Fruit fly (Drosophila melanogaster): ENCODE measurements around the gene CG3473.

The CG3473 gene

DNA sequence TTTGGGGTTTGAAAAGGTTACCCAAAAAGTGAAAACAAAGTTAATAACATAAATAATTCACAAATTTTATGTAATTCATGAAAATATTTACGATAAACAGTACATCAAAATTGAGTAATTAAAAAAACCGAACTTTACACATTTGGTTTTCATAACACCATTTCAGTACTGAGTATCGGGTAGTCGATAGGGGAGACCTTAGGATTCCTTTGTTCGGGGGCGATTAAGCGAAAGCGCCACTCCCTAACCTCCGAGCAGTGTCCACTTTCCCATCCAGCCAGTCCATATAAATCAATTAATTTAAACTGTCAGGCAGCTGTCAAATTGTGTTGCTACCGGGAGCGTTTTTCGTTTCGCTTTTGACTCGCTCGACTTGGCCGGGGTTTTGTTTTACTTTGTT, 1.2 kb downstream of the CG3473 start (continued):
- TF ChIP-seq Nf-YA (GFP tag; IDR thresholded peaks at IDR 0.05) = no peak
- TF ChIP-seq chm (GFP tag; IDR thresholded peaks at IDR 0.05) = peak; percentile 27; the same call in 1 of the 2 replicates
- TF ChIP-seq D19B (GFP tag; optimal IDR thresholded peaks at IDR 0.05) = peak; percentile 89
- TF ChIP-seq B-H1 (GFP tag; IDR thresholded peaks at IDR 0.05) = no peak
- peak; percentile 35 for TF ChIP-seq CG8924 (tag; optimal IDR thresholded peaks at IDR 0.05)
- TF ChIP-seq CG4820 (GFP tag; optimal IDR thresholded peaks at IDR 0.05) = peak; percentile 55
- peak; percentile 55 for TF ChIP-seq CG11504 (tag; optimal IDR thresholded peaks at IDR 0.05)
- TF ChIP-seq Sox100B (GFP tag; optimal IDR thresholded peaks at IDR 0.05) = peak; percentile 46
- TF ChIP-seq prd (optimal IDR thresholded peaks at IDR 0.05) = no peak
- peak; percentile 40; the same call in 1 of the 3 replicates for TF ChIP-seq prd (GFP tag; IDR thresholded peaks at IDR 0.05)
- TF ChIP-seq dmrt11E (tag; optimal IDR thresholded peaks at IDR 0.05) = peak; percentile 74
- no peak for TF ChIP-seq Hr39 (optimal IDR thresholded peaks at IDR 0.05)
- TF ChIP-seq cas (GFP tag; IDR thresholded peaks at IDR 0.05) = no peak
- TF ChIP-seq Dad (GFP tag; optimal IDR thresholded peaks at IDR 0.05) = no peak
- no peak for TF ChIP-seq sob (GFP tag; IDR thresholded peaks at IDR 0.05)
- no peak for TF ChIP-seq Aef1 (GFP tag; IDR thresholded peaks at IDR 0.05)
- peak; percentile 26 for TF ChIP-seq az2 (GFP tag; optimal IDR thresholded peaks at IDR 0.05)
- peak; percentile 7 for TF ChIP-seq nerfin-1 (tag; optimal IDR thresholded peaks at IDR 0.05)
- TF ChIP-seq ATbp (GFP tag; optimal IDR thresholded peaks at IDR 0.05) = peak; percentile 24
- TF ChIP-seq Med (GFP tag) = peak; percentile 68
- no peak for TF ChIP-seq Sry-β (GFP tag; optimal IDR thresholded peaks at IDR 0.05)
- TF ChIP-seq onecut (GFP tag; IDR thresholded peaks at IDR 0.05) = 0 out of 2 replicates have a peak, but pooled peaks have one; percentile 5
- no peak for TF ChIP-seq CG34224 (GFP tag; IDR thresholded peaks at IDR 0.05; ENCODE audit: partially characterized antibody)
- TF ChIP-seq ind (GFP tag; optimal IDR thresholded peaks at IDR 0.05) = peak; percentile 52
- TF ChIP-seq CG6689 (GFP tag; IDR thresholded peaks at IDR 0.05) = peak; percentile 29; the same call in 1 of the 2 replicates
- no peak for TF ChIP-seq Hr3 (GFP tag; optimal IDR thresholded peaks at IDR 0.05)
- no peak for TF ChIP-seq gsb (GFP tag; IDR thresholded peaks at IDR 0.05)
- no peak for TF ChIP-seq CG11093 (GFP tag; IDR thresholded peaks at IDR 0.05)
- peak; percentile 9 for TF ChIP-seq twi (tag; optimal IDR thresholded peaks at IDR 0.05)
- peak; percentile 40; the same call in 1 of the 2 replicates for TF ChIP-seq CG11696 (GFP tag; IDR thresholded peaks at IDR 0.05)
- TF ChIP-seq Spps (tag; optimal IDR thresholded peaks at IDR 0.05) = peak; percentile 48
- TF ChIP-seq Trl (optimal IDR thresholded peaks at IDR 0.05) = no peak
- peak; percentile 27 for TF ChIP-seq Trl (GFP tag; optimal IDR thresholded peaks at IDR 0.05)
- TF ChIP-seq pum (GFP tag; optimal IDR thresholded peaks at IDR 0.05) = peak; percentile 12
- TF ChIP-seq pan (optimal IDR thresholded peaks at IDR 0.05) = no peak
- TF ChIP-seq pan (GFP tag; optimal IDR thresholded peaks at IDR 0.05 in 1 of 2, IDR thresholded peaks at IDR 0.05 in 1 of 2) = peak in 1 of 2 experiments; percentile 10
- peak; percentile 41 for TF ChIP-seq Antp (GFP tag; optimal IDR thresholded peaks at IDR 0.05)
- TF ChIP-seq CG17829 (tag; optimal IDR thresholded peaks at IDR 0.05) = peak; percentile 67
- TF ChIP-seq CG18619 (GFP tag; optimal IDR thresholded peaks at IDR 0.05) = peak; percentile 0
- TF ChIP-seq CG17568 (GFP tag; optimal IDR thresholded peaks at IDR 0.05) = peak; percentile 2
- TF ChIP-seq slbo (GFP tag; IDR thresholded peaks at IDR 0.05) = no peak
- TF ChIP-seq CG12219 (GFP tag; optimal IDR thresholded peaks at IDR 0.05) = no peak
- peak; percentile 63; the same call in 2 of the 3 replicates for TF ChIP-seq zfh1 (GFP tag; IDR thresholded peaks at IDR 0.05)
- peak; percentile 78 for TF ChIP-seq CG10979 (tag; optimal IDR thresholded peaks at IDR 0.05)
- peak; percentile 35 for TF ChIP-seq CG30403 (GFP tag; optimal IDR thresholded peaks at IDR 0.05)
- 0 out of 3 replicates have a peak, but pooled peaks have one; percentile 33 for TF ChIP-seq CG3726 (GFP tag; IDR thresholded peaks at IDR 0.05)
- no peak for TF ChIP-seq MESR4 (GFP tag; optimal IDR thresholded peaks at IDR 0.05)
- no peak for TF ChIP-seq CG43689 (GFP tag; IDR thresholded peaks at IDR 0.05)
- peak; percentile 61 for TF ChIP-seq CG12391 (tag; optimal IDR thresholded peaks at IDR 0.05)
- TF ChIP-seq CG18262 (tag; optimal IDR thresholded peaks at IDR 0.05) = peak; percentile 84
- no peak for TF ChIP-seq H2.0 (GFP tag; IDR thresholded peaks at IDR 0.05)
- no peak for TF ChIP-seq CG7357 (GFP tag; IDR thresholded peaks at IDR 0.05)
- peak; percentile 51 for TF ChIP-seq fd96Cb (tag; optimal IDR thresholded peaks at IDR 0.05)

Data from whole organism, embryonic.